Fruit fly (Drosophila melanogaster): Measurements from ENCODE around the gene CG32069.

CG32069 gene

dm6 chr3L:11107432-11107831 lies 45.0 kb upstream of the CG32069 start, which contains the start of gene CG32073 (continued):
- TF ChIP-seq CG3065 (GFP tag; optimal IDR thresholded peaks at IDR 0.05) (no peak), sens (GFP tag) (no peak), CG12155 (GFP tag; optimal IDR thresholded peaks at IDR 0.05) (no peak), gsb (GFP tag; IDR thresholded peaks at IDR 0.05) (no peak), Rfx (GFP tag; IDR thresholded peaks at IDR 0.05) (no peak), CG4424 (GFP tag; optimal IDR thresholded peaks at IDR 0.05) (peak; percentile 40), CG18619 (GFP tag; optimal IDR thresholded peaks at IDR 0.05) (no peak), CG17612 (GFP tag; IDR thresholded peaks at IDR 0.05) (no peak), dysf (GFP tag; IDR thresholded peaks at IDR 0.05) (no peak), nom (GFP tag; optimal IDR thresholded peaks at IDR 0.05) (no peak), CG6683 (GFP tag; optimal IDR thresholded peaks at IDR 0.05) (peak; percentile 40), wek (GFP tag; optimal IDR thresholded peaks at IDR 0.05) (peak; percentile 40), D19A (tag; optimal IDR thresholded peaks at IDR 0.05) (peak; percentile 48), CG4328 (GFP tag; optimal IDR thresholded peaks at IDR 0.05) (no peak), CG9932 (GFP tag; IDR thresholded peaks at IDR 0.05) (no peak), lola (GFP tag; optimal IDR thresholded peaks at IDR 0.05) (no peak), CG4617 (GFP tag; optimal IDR thresholded peaks at IDR 0.05; ENCODE audit: borderline replicate concordance) (no peak), CG7839 (tag; optimal IDR thresholded peaks at IDR 0.05) (no peak), Nf-YB (GFP tag; optimal IDR thresholded peaks at IDR 0.05) (no peak), C15 (GFP tag; IDR thresholded peaks at IDR 0.05) (peak; percentile 22; the same call in 1 of the 3 replicates), aop (GFP tag; IDR thresholded peaks at IDR 0.05) (no peak), luna (GFP tag; optimal IDR thresholded peaks at IDR 0.05) (no peak), lov (optimal IDR thresholded peaks at IDR 0.05) (no peak), lov (GFP tag; IDR thresholded peaks at IDR 0.05) (no peak), zen2 (GFP tag; IDR thresholded peaks at IDR 0.05; ENCODE audit: partially characterized antibody) (no peak), CG32772 (GFP tag; IDR thresholded peaks at IDR 0.05) (no peak), Bgb (GFP tag; IDR thresholded peaks at IDR 0.05; ENCODE audit: partially characterized antibody) (no peak), Kr (GFP tag; optimal IDR thresholded peaks at IDR 0.05) (no peak), hbn (GFP tag; IDR thresholded peaks at IDR 0.05; ENCODE audit: partially characterized antibody) (no peak), lmd (GFP tag; IDR thresholded peaks at IDR 0.05) (no peak), Sox102F (GFP tag; optimal IDR thresholded peaks at IDR 0.05) (no peak), row (GFP tag; IDR thresholded peaks at IDR 0.05) (no peak), Eip74EF (GFP tag; optimal IDR thresholded peaks at IDR 0.05) (no peak), Fer2 (tag; optimal IDR thresholded peaks at IDR 0.05) (no peak), gfzf (GFP tag; optimal IDR thresholded peaks at IDR 0.05) (no peak), CG3163 (GFP tag; optimal IDR thresholded peaks at IDR 0.05) (no peak), tup (GFP tag; optimal IDR thresholded peaks at IDR 0.05) (no peak), HmgZ (tag; optimal IDR thresholded peaks at IDR 0.05) (no peak), YL-1 (GFP tag; optimal IDR thresholded peaks at IDR 0.05) (no peak), Poxn (GFP tag; IDR thresholded peaks at IDR 0.05) (no peak), vvl (GFP tag; IDR thresholded peaks at IDR 0.05) (peak; percentile 36; the same call in 1 of the 2 replicates), sima (GFP tag; optimal IDR thresholded peaks at IDR 0.05) (no peak), hkb (optimal IDR thresholded peaks at IDR 0.05) (no peak), hkb (GFP tag; IDR thresholded peaks at IDR 0.05) (no peak), chif (GFP tag; optimal IDR thresholded peaks at IDR 0.05) (no peak), mld (GFP tag; IDR thresholded peaks at IDR 0.05; ENCODE audit: partially characterized antibody) (no peak), pb (GFP tag; optimal IDR thresholded peaks at IDR 0.05) (no peak), D (optimal IDR thresholded peaks at IDR 0.05) (no peak), D (GFP tag; optimal IDR thresholded peaks at IDR 0.05) (no peak), CG13775 (GFP tag; optimal IDR thresholded peaks at IDR 0.05) (no peak), Vsx1 (GFP tag; optimal IDR thresholded peaks at IDR 0.05) (peak; percentile 67), slp2 (GFP tag; optimal IDR thresholded peaks at IDR 0.05) (no peak)
